Worm (Caenorhabditis elegans) whole organism, young adult: ENCODE results near the gene zipt-3.
A peak's percentile ranks its signal among the peaks of the same experiment; 100 is the strongest.

Experiments used
- B0019.2 ChIP-seq: fragments of 200-800 bp; sonication (Bioruptor generic); conservative IDR thresholded peaks from 2 replicates; pipeline ENCODE4 v1.3.6; 2022; ENCODE audit warnings: missing genetic modification reagents, missing genetic modification characterization, missing compliant biosample characterization
- B0336.3 ChIP-seq: fragments of 200-800 bp; sonication (Bioruptor generic); IDR thresholded peaks from 2 replicates; pipeline ENCODE4 v1.3.6; 2022; ENCODE audit warnings: missing genetic modification characterization, missing compliant biosample characterization
- C06A6.2 ChIP-seq: fragments of 200-800 bp; sonication (Bioruptor generic); conservative IDR thresholded peaks from 2 replicates; pipeline ENCODE4 v1.3.6; 2022; ENCODE audit warnings: missing genetic modification characterization, missing compliant biosample characterization
- D2030.7 ChIP-seq: fragments of 200-800 bp; sonication (Bioruptor generic); IDR thresholded peaks from 2 replicates; pipeline ENCODE4 v1.3.6; 2022; ENCODE audit warnings: missing genetic modification reagents, missing genetic modification characterization, missing compliant biosample characterization
- F39B2.1 ChIP-seq: fragments of 200-800 bp; sonication (Bioruptor generic); IDR thresholded peaks from 2 replicates; pipeline ENCODE4 v1.3.6; 2022; ENCODE audit warnings: missing genetic modification reagents, missing genetic modification characterization, missing compliant biosample characterization
- F52B5.7 ChIP-seq: sonication (generic microtip); optimal IDR thresholded peaks from 2 replicates; lab custom pipeline; 2016; ENCODE audit warnings: mild to moderate bottlenecking, missing genetic modification characterization, missing compliant biosample characterization
- Y67H2A.10 ChIP-seq: fragments of 200-800 bp; sonication (Bioruptor generic); conservative IDR thresholded peaks from 2 replicates; pipeline ENCODE4 v1.3.6; 2022; ENCODE audit warnings: missing genetic modification reagents, missing genetic modification characterization, missing compliant biosample characterization
- Y95B8A.8 ChIP-seq: fragments of 200-800 bp; sonication (Bioruptor generic); IDR thresholded peaks from 2 replicates; pipeline ENCODE4 v1.3.6; 2022; ENCODE audit warnings: missing genetic modification reagents, missing genetic modification characterization, missing compliant biosample characterization
- ZK185.1 ChIP-seq: sonication (generic microtip); optimal IDR thresholded peaks from 2 replicates; lab custom pipeline; 2016; ENCODE audit warnings: mild to moderate bottlenecking, missing genetic modification characterization, missing compliant biosample characterization; ENCODE audit not compliant: poor library complexity, severe bottlenecking
- ama-1 ChIP-seq, 3 experiments: fragments of 150-350 bp in 1 of 3; sonication (generic microtip) in 2 of 3; optimal IDR thresholded peaks; 2 replicates each; lab custom pipeline; 2014 to 2018; ENCODE audit warnings: missing biosample characterization in 2 of 3, missing genetic modification characterization in 2 of 3, missing genetic modification reagents in 2 of 3
- attf-5 ChIP-seq: fragments of 200-800 bp; sonication (Bioruptor generic); optimal IDR thresholded peaks from 2 replicates; lab custom pipeline; 2018; ENCODE audit warnings: mild to moderate bottlenecking, missing genetic modification characterization, missing compliant biosample characterization
- bed-2 ChIP-seq: fragments of 200-800 bp; sonication (Bioruptor generic); IDR thresholded peaks from 2 replicates; pipeline ENCODE4 v1.3.6; 2022; ENCODE audit warnings: missing genetic modification reagents, missing genetic modification characterization, missing compliant biosample characterization
- cebp-1 ChIP-seq, 2 experiments: fragments of 200-800 bp in 1 of 2; sonication (Bioruptor generic) in 1 of 2; sonication (generic microtip) in 1 of 2; IDR thresholded peaks in 1 of 2; optimal IDR thresholded peaks in 1 of 2; 2 replicates each; pipeline versions ENCODE4 v1.3.6 to Lab custom; 2017 to 2022; ENCODE audit warnings: missing compliant biosample characterization in 2 of 2, missing genetic modification characterization in 2 of 2, mild to moderate bottlenecking in 1 of 2, missing genetic modification reagents in 1 of 2, moderate library complexity in 1 of 2
- ceh-40 ChIP-seq: fragments of 200-800 bp; sonication (Bioruptor generic); IDR thresholded peaks from 2 replicates; pipeline ENCODE4 v1.3.6; 2022; ENCODE audit warnings: missing genetic modification characterization, missing compliant biosample characterization
- ceh-58 ChIP-seq: fragments of 200-800 bp; sonication (Bioruptor generic); IDR thresholded peaks from 2 replicates; pipeline ENCODE4 v1.3.6; 2022; ENCODE audit warnings: missing genetic modification characterization, missing compliant biosample characterization
- ceh-79 ChIP-seq: sonication (generic microtip); optimal IDR thresholded peaks from 2 replicates; lab custom pipeline; 2017; ENCODE audit warnings: mild to moderate bottlenecking, missing genetic modification characterization, missing compliant biosample characterization
- die-1 ChIP-seq: sonication (generic microtip); optimal IDR thresholded peaks from 2 replicates; lab custom pipeline; 2016; ENCODE audit warnings: missing genotype, mild to moderate bottlenecking, missing genetic modification characterization, missing compliant biosample characterization
- dox-1 ChIP-seq: fragments of 200-800 bp; sonication (Bioruptor generic); IDR thresholded peaks from 2 replicates; pipeline ENCODE4 v1.3.6; 2022; ENCODE audit warnings: missing genetic modification reagents, missing genetic modification characterization, missing compliant biosample characterization
- ekl-4 ChIP-seq: fragments of 200-800 bp; sonication (Bioruptor generic); IDR thresholded peaks from 2 replicates; pipeline ENCODE4 v1.3.6; 2022; ENCODE audit warnings: missing genetic modification reagents, missing genetic modification characterization, missing compliant biosample characterization
- ets-4 ChIP-seq: fragments of 200-800 bp; sonication (Bioruptor generic); optimal IDR thresholded peaks from 2 replicates; lab custom pipeline; 2018; ENCODE audit warnings: mild to moderate bottlenecking, missing genetic modification characterization, missing compliant biosample characterization
- him-1 ChIP-seq: sonication (generic microtip); optimal IDR thresholded peaks from 2 replicates; lab custom pipeline; 2016; ENCODE audit warnings: missing genotype, missing genetic modification reagents, missing genetic modification characterization, missing compliant biosample characterization
- hmg-20 ChIP-seq: fragments of 200-800 bp; sonication (Bioruptor generic); IDR thresholded peaks from 2 replicates; pipeline ENCODE4 v1.3.6; 2022; ENCODE audit warnings: missing genetic modification reagents, missing genetic modification characterization, missing compliant biosample characterization
- hrde-1 ChIP-seq: sonication (generic microtip); optimal IDR thresholded peaks from 2 replicates; lab custom pipeline; 2016; ENCODE audit warnings: missing genetic modification characterization, mild to moderate bottlenecking, missing compliant biosample characterization, moderate library complexity, missing genotype, missing genetic modification reagents, borderline replicate concordance
- hsf-1 ChIP-seq: fragments of 200-800 bp; sonication (Bioruptor generic); IDR thresholded peaks from 2 replicates; pipeline ENCODE4 v1.3.6; 2022; ENCODE audit warnings: missing genetic modification reagents, missing genetic modification characterization, missing compliant biosample characterization
- lag-1 ChIP-seq: fragments of 200-800 bp; sonication (Bioruptor generic); IDR thresholded peaks from 2 replicates; pipeline ENCODE4 v1.3.6; 2022; ENCODE audit warnings: missing genetic modification reagents, missing genetic modification characterization, missing compliant biosample characterization
- lin-26 ChIP-seq: fragments of 200-800 bp; sonication (Bioruptor generic); IDR thresholded peaks from 2 replicates; pipeline ENCODE4 v1.3.6; 2022; ENCODE audit warnings: missing genetic modification reagents, missing genetic modification characterization, missing compliant biosample characterization
- lin-54 ChIP-seq: fragments of 200-800 bp; sonication (Bioruptor generic); optimal IDR thresholded peaks from 2 replicates; lab custom pipeline; 2018; ENCODE audit warnings: mild to moderate bottlenecking, missing genetic modification characterization, missing compliant biosample characterization
- madf-3 ChIP-seq: fragments of 200-800 bp; sonication (Bioruptor generic); IDR thresholded peaks from 2 replicates; pipeline ENCODE4 v1.3.6; 2022; ENCODE audit warnings: missing genetic modification reagents, missing genetic modification characterization, missing compliant biosample characterization
- madf-6 ChIP-seq: fragments of 200-800 bp; sonication (Bioruptor generic); IDR thresholded peaks from 2 replicates; pipeline ENCODE4 v1.3.6; 2022; ENCODE audit warnings: missing genetic modification reagents, missing genetic modification characterization, missing compliant biosample characterization
- madf-8 ChIP-seq: fragments of 200-800 bp; sonication (Bioruptor generic); conservative IDR thresholded peaks from 2 replicates; pipeline ENCODE4 v1.3.6; 2022; ENCODE audit warnings: missing genetic modification reagents, missing genetic modification characterization, missing compliant biosample characterization
- mcd-1 ChIP-seq: fragments of 200-800 bp; sonication (Bioruptor generic); IDR thresholded peaks from 2 replicates; pipeline ENCODE4 v1.3.6; 2022; ENCODE audit warnings: missing genetic modification reagents, missing genetic modification characterization, missing compliant biosample characterization
- nfyb-1 ChIP-seq: fragments of 200-800 bp; sonication (Bioruptor generic); IDR thresholded peaks from 2 replicates; pipeline ENCODE4 v1.3.6; 2022; ENCODE audit warnings: missing genetic modification reagents, missing genetic modification characterization, missing compliant biosample characterization
- nhr-80 ChIP-seq: sonication (generic microtip); optimal IDR thresholded peaks from 2 replicates; lab custom pipeline; 2016; ENCODE audit warnings: missing genetic modification characterization, missing compliant biosample characterization
- pbrm-1 ChIP-seq: fragments of 200-800 bp; sonication (Bioruptor generic); IDR thresholded peaks from 2 replicates; pipeline ENCODE4 v1.3.6; 2022; ENCODE audit warnings: missing genetic modification reagents, missing genetic modification characterization, missing compliant biosample characterization
- pha-4 ChIP-seq: fragments of 150-350 bp; sonication (generic microtip); optimal IDR thresholded peaks from 2 replicates; lab custom pipeline; 2014; ENCODE audit warnings: missing biosample characterization, missing genetic modification reagents, missing genetic modification characterization
- rpc-1 ChIP-seq, 2 experiments: fragments of 150-350 bp in 1 of 2; sonication (generic microtip) in 1 of 2; optimal IDR thresholded peaks; 2 replicates each; lab custom pipeline; 2014 to 2018; ENCODE audit warnings: missing biosample characterization in 1 of 2, missing genetic modification characterization in 1 of 2, missing genetic modification reagents in 1 of 2, missing genotype in 1 of 2
- sea-2 ChIP-seq: fragments of 200-800 bp; sonication (Bioruptor generic); IDR thresholded peaks from 2 replicates; pipeline ENCODE4 v1.3.6; 2022; ENCODE audit warnings: missing genetic modification characterization, missing compliant biosample characterization
- snpc-1.1 ChIP-seq: sonication (generic microtip); optimal IDR thresholded peaks from 2 replicates; lab custom pipeline; 2017; ENCODE audit warnings: missing genetic modification characterization, mild to moderate bottlenecking, missing compliant biosample characterization, antibody characterized with exemption, moderate library complexity, missing genotype, missing genetic modification reagents; ENCODE audit not compliant: insufficient read depth
- snpc-1.3 ChIP-seq: sonication (generic microtip); optimal IDR thresholded peaks from 2 replicates; lab custom pipeline; 2017; ENCODE audit warnings: missing genetic modification characterization, mild to moderate bottlenecking, missing compliant biosample characterization, antibody characterized with exemption, moderate library complexity, missing genotype, missing genetic modification reagents; ENCODE audit not compliant: insufficient read depth
- snpc-3.4 ChIP-seq: sonication (generic microtip); optimal IDR thresholded peaks from 2 replicates; lab custom pipeline; 2017; ENCODE audit warnings: missing genetic modification characterization, mild to moderate bottlenecking, missing compliant biosample characterization, antibody characterized with exemption, moderate library complexity, missing genotype, missing genetic modification reagents
- snpc-4 ChIP-seq, 5 experiments: fragments of 150-350 bp in 1 of 5; sonication (generic microtip) in 4 of 5; optimal IDR thresholded peaks; 2 replicates each; lab custom pipeline; 2014 to 2018; ENCODE audit warnings: missing genetic modification characterization in 5 of 5, missing biosample characterization in 3 of 5, antibody characterized with exemption in 2 of 5, mild to moderate bottlenecking in 2 of 5, missing compliant biosample characterization in 2 of 5, missing genotype in 2 of 5, moderate library complexity in 2 of 5, missing genetic modification reagents in 1 of 5
- tbp1 ChIP-seq: fragments of 200-800 bp; sonication (Bioruptor generic); optimal IDR thresholded peaks from 2 replicates; lab custom pipeline; 2018; ENCODE audit warnings: mild to moderate bottlenecking, missing genetic modification characterization, missing compliant biosample characterization
- tbx-9 ChIP-seq: sonication (generic microtip); optimal IDR thresholded peaks from 2 replicates; lab custom pipeline; 2016; ENCODE audit warnings: borderline replicate concordance, missing genetic modification characterization, inconsistent platforms, missing compliant biosample characterization
- zfh-2 ChIP-seq: fragments of 200-800 bp; sonication (Bioruptor generic); conservative IDR thresholded peaks from 2 replicates; pipeline ENCODE4 v1.3.6; 2022; ENCODE audit warnings: missing genetic modification reagents, missing genetic modification characterization, missing compliant biosample characterization
- ztf-26 ChIP-seq: sonication (generic microtip); optimal IDR thresholded peaks from 2 replicates; lab custom pipeline; 2017; ENCODE audit warnings: missing genetic modification characterization, missing compliant biosample characterization

The zipt-3 gene

ce11 chrII:5712126-5712525 lies 5.8 kb upstream of the zipt-3 start:
- peak; percentile 60; the same call in 1 of the 2 replicates for TF ChIP-seq B0336.3 (GFP tag; lab: Robert Waterston, UW)
- TF ChIP-seq lag-1 = no peak
- TF ChIP-seq zfh-2 (GFP tag; lab: Robert Waterston, UW) = no peak
- peak; percentile 35 for TF ChIP-seq ZK185.1
- TF ChIP-seq Y95B8A.8 (GFP tag; lab: Robert Waterston, UW) = peak; percentile 63; the same call in 1 of the 2 replicates
- no peak for TF ChIP-seq D2030.7
- peak; percentile 50 for TF ChIP-seq snpc-3.4 (tag; lab: Kevin White, UChicago)
- peak; percentile 3 for TF ChIP-seq him-1 (tag; lab: Kevin White, UChicago)
- peak; percentile 38; the same call in 1 of the 2 replicates for TF ChIP-seq lin-26 (GFP tag; lab: Robert Waterston, UW)
- peak; percentile 40; the same call in 1 of the 2 replicates for TF ChIP-seq madf-6 (GFP tag; lab: Robert Waterston, UW)
- peak; percentile 67 for TF ChIP-seq hsf-1 (GFP tag; lab: Robert Waterston, UW)
- no peak for TF ChIP-seq mcd-1
- TF ChIP-seq nfyb-1 (GFP tag; lab: Robert Waterston, UW) = peak; percentile 58; the same call in 1 of the 2 replicates
- TF ChIP-seq ama-1 (optimal IDR thresholded peaks at IDR 0.05; lab: Kevin White, UChicago) = no peak
- TF ChIP-seq ama-1 (GFP tag; optimal IDR thresholded peaks at IDR 0.05; lab: Kevin White, UChicago) = peak in 1 of 2 experiments; percentile 45
- peak; percentile 43; the same call in 1 of the 2 replicates for TF ChIP-seq ekl-4 (GFP tag; lab: Robert Waterston, UW)
- peak; percentile 43 for TF ChIP-seq F52B5.7 (tag; lab: Kevin White, UChicago)
- TF ChIP-seq dox-1 (GFP tag; lab: Robert Waterston, UW) = no peak
- no peak for TF ChIP-seq cebp-1 (GFP tag; IDR thresholded peaks at IDR 0.05; lab: Robert Waterston, UW)
- TF ChIP-seq cebp-1 (tag; optimal IDR thresholded peaks at IDR 0.05; lab: Kevin White, UChicago) = peak; percentile 24
- TF ChIP-seq lin-54 (GFP tag; lab: Kevin White, UChicago) = peak; percentile 20
- TF ChIP-seq sea-2 (GFP tag; lab: Robert Waterston, UW) = no peak
- TF ChIP-seq hrde-1 (tag; lab: Kevin White, UChicago) = peak; percentile 68
- TF ChIP-seq snpc-4 (GFP tag; optimal IDR thresholded peaks at IDR 0.05; lab: Kevin White, UChicago) = peak; percentile 24
- TF ChIP-seq snpc-4 (tag; optimal IDR thresholded peaks at IDR 0.05; lab: Kevin White, UChicago) = peak in 1 of 4 experiments; percentile 30

- peak; percentile 52 for TF ChIP-seq snpc-1.3 (tag; lab: Kevin White, UChicago)
- no peak for TF ChIP-seq cebp-1 (GFP tag; IDR thresholded peaks at IDR 0.05; lab: Robert Waterston, UW)
- TF ChIP-seq cebp-1 (tag; optimal IDR thresholded peaks at IDR 0.05; lab: Kevin White, UChicago) = peak; percentile 42
- TF ChIP-seq ztf-26 (tag; lab: Kevin White, UChicago) = no peak
- TF ChIP-seq tbx-9 (tag; lab: Kevin White, UChicago) = no peak
- no peak for TF ChIP-seq bed-2 (GFP tag; lab: Robert Waterston, UW)
- TF ChIP-seq pha-4 (tag; lab: Kevin White, UChicago) = no peak
- no peak for TF ChIP-seq pbrm-1 (GFP tag; lab: Robert Waterston, UW)
- TF ChIP-seq nhr-80 (tag; lab: Kevin White, UChicago) = peak; percentile 27
- no peak for TF ChIP-seq F39B2.1
- TF ChIP-seq ets-4 = no peak
- TF ChIP-seq ceh-79 = no peak
- peak; percentile 99 for TF ChIP-seq madf-3 (GFP tag; lab: Robert Waterston, UW)
- no peak for TF ChIP-seq hmg-20 (GFP tag; lab: Robert Waterston, UW)
- TF ChIP-seq snpc-1.1 (tag; lab: Kevin White, UChicago) = no peak
- TF ChIP-seq ceh-58 (GFP tag; lab: Robert Waterston, UW) = no peak
- no peak for TF ChIP-seq die-1 (tag; lab: Kevin White, UChicago)
- peak; percentile 16 for TF ChIP-seq tbp1 (GFP tag; lab: Kevin White, UChicago)
- no peak for TF ChIP-seq Y67H2A.10 (GFP tag; lab: Robert Waterston, UW)
- no peak for TF ChIP-seq B0019.2 (GFP tag; lab: Robert Waterston, UW)
- no peak for TF ChIP-seq C06A6.2 (GFP tag; lab: Robert Waterston, UW)
- no peak for TF ChIP-seq ceh-40 (GFP tag; lab: Robert Waterston, UW)
- peak; percentile 64 for TF ChIP-seq attf-5 (GFP tag; lab: Kevin White, UChicago)
- no peak for TF ChIP-seq madf-8 (GFP tag; lab: Robert Waterston, UW)
- TF ChIP-seq rpc-1 (optimal IDR thresholded peaks at IDR 0.05; lab: Kevin White, UChicago) = no peak
- TF ChIP-seq rpc-1 (tag; optimal IDR thresholded peaks at IDR 0.05; lab: Kevin White, UChicago) = no peak
Measured at ce11 chrII:5714807-5715206, 3.1 kb upstream of the zipt-3 start, which contains the start of the genes tiar-1 and lelo-4. TSS of gene tiar-1 (minus strand) at chrII:5714823. TSS of gene lelo-4 (plus strand) at chrII:5714924.
